Worm (Caenorhabditis elegans): ENCODE measurements around the gene C37C3.17.

The C37C3.17 gene

DNA sequence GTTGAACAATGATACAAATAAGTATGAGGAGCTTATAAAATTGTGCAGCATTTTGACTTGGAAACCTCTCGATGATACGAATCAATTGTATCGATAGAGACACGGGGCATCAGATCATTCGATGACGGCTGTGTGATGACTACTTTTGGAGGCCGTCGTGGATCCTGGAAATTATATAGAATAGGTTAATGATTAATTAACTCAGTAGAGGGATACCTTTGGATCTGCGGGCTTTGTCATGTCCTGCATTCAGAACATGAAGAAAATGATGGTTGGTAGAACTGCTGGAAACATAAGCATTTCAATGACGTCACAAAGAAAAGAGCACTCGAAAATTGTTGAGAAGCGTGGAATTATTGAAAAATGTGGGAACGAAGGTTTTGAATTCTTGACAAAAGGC, 47.1 kb downstream of the C37C3.17 start, which contains the start of gene ZK742.6 (continued):
- TF ChIP-seq pbrm-1 (GFP tag; IDR thresholded peaks at IDR 0.05) (0 out of 2 replicates have a peak, but pooled peaks have one; percentile 52), attf-6 (GFP tag; IDR thresholded peaks at IDR 0.05) (peak; percentile 41; the same call in 1 of the 2 replicates), mxl-1 (tag; optimal IDR thresholded peaks at IDR 0.05) (no peak), atf-7 (tag; optimal IDR thresholded peaks at IDR 0.05) (no peak), repo-1 (tag; optimal IDR thresholded peaks at IDR 0.05) (peak; percentile 22), nfyb-1 (GFP tag; IDR thresholded peaks at IDR 0.05) (no peak), chd-7 (tag; optimal IDR thresholded peaks at IDR 0.05) (no peak), ztf-18 (tag; optimal IDR thresholded peaks at IDR 0.05) (no peak), T07F8.4 (tag; optimal IDR thresholded peaks at IDR 0.05) (no peak), hmg-1.2 (GFP tag; IDR thresholded peaks at IDR 0.05) (no peak), mel-28 (tag; optimal IDR thresholded peaks at IDR 0.05; ENCODE audit: borderline replicate concordance) (no peak), ceh-40 (GFP tag; IDR thresholded peaks at IDR 0.05) (no peak), snpc-1.3 (tag; optimal IDR thresholded peaks at IDR 0.05; ENCODE audit: insufficient read depth) (no peak), B0336.3 (GFP tag; IDR thresholded peaks at IDR 0.05) (peak; percentile 57), mcd-1 (GFP tag; IDR thresholded peaks at IDR 0.05) (no peak), sptf-2 (GFP tag; optimal IDR thresholded peaks at IDR 0.05) (no peak), gei-17 (GFP tag; optimal IDR thresholded peaks at IDR 0.05) (no peak), dpl-1 (GFP tag; optimal IDR thresholded peaks at IDR 0.05) (no peak), ceh-79 (tag; optimal IDR thresholded peaks at IDR 0.05) (no peak), ztf-3 (GFP tag; optimal IDR thresholded peaks at IDR 0.05) (no peak), lir-1 (GFP tag; conservative IDR thresholded peaks at IDR 0.05) (no peak), aptf-3 (GFP tag; IDR thresholded peaks at IDR 0.05) (no peak), ztf-26 (tag; optimal IDR thresholded peaks at IDR 0.05) (no peak), rcor-1 (GFP tag; IDR thresholded peaks at IDR 0.05) (no peak), Y53G8AR.9 (GFP tag; conservative IDR thresholded peaks at IDR 0.05) (0 out of 2 replicates have a peak, but pooled peaks have one; percentile 50), nhr-179 (tag; optimal IDR thresholded peaks at IDR 0.05) (no peak), athp-1 (tag; optimal IDR thresholded peaks at IDR 0.05) (peak; percentile 8), him-1 (tag; optimal IDR thresholded peaks at IDR 0.05) (peak; percentile 71), egrh-3 (GFP tag; IDR thresholded peaks at IDR 0.05) (no peak), cebp-2 (GFP tag; IDR thresholded peaks at IDR 0.05) (no peak), lin-26 (GFP tag; IDR thresholded peaks at IDR 0.05) (no peak), ztf-22 (GFP tag; optimal IDR thresholded peaks at IDR 0.05) (no peak), B0261.1 (tag; optimal IDR thresholded peaks at IDR 0.05) (no peak), snpc-4 (GFP tag; optimal IDR thresholded peaks at IDR 0.05) (no peak), snpc-4 (tag; optimal IDR thresholded peaks at IDR 0.05) (no peak), fkh-3 (tag; optimal IDR thresholded peaks at IDR 0.05) (no peak), Y56A3A.18 (GFP tag; IDR thresholded peaks at IDR 0.05) (peak; percentile 59; the same call in 1 of the 2 replicates), attf-5 (GFP tag; optimal IDR thresholded peaks at IDR 0.05) (no peak), nhr-27 (tag; optimal IDR thresholded peaks at IDR 0.05) (no peak)

DNA sequence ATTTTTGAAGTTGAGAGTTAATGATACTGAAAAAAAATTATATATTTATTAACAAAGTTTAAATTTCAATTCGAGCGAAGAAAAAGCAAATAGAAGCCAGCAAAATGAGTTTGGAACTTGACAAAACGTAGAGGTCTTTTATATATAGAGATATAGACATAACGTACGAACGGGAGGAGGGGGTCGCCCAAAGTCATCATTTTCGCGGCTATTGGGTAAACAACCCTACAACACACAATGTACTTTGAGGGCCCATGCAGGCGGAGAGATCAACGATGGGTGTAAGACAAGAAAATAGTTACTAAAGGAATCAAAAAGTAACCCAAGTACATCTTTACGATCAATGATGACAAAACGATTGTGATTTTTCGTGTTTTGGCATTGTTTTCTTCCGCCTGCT, 49.9 kb downstream of the C37C3.17 start, which contains the start of gene ZK742.4:
Gene ZK742.4, minus strand, starts transcription at position 35 of the 400 bp plus-strand sequence.
- TF ChIP-seq K11D2.4 (GFP tag; IDR thresholded peaks at IDR 0.05) (no peak), ztf-28 (GFP tag; IDR thresholded peaks at IDR 0.05) (no peak), Y67H2A.10 (GFP tag; conservative IDR thresholded peaks at IDR 0.05) (no peak), egl-44 (GFP tag; IDR thresholded peaks at IDR 0.05) (no peak), Y79H2A.3 (GFP tag; conservative IDR thresholded peaks at IDR 0.05) (no peak), rec-8 (tag; optimal IDR thresholded peaks at IDR 0.05) (no peak), lin-26 (GFP tag; IDR thresholded peaks at IDR 0.05) (no peak), nhr-90 (tag; optimal IDR thresholded peaks at IDR 0.05) (no peak), dpff-1 (tag; optimal IDR thresholded peaks at IDR 0.05) (no peak), nhr-120 (GFP tag; IDR thresholded peaks at IDR 0.05) (no peak), F39B2.1 (GFP tag; IDR thresholded peaks at IDR 0.05) (no peak), madf-8 (GFP tag; conservative IDR thresholded peaks at IDR 0.05) (no peak), T07F8.4 (tag; optimal IDR thresholded peaks at IDR 0.05) (no peak), chd-7 (tag; optimal IDR thresholded peaks at IDR 0.05) (no peak), C06A6.2 (GFP tag; conservative IDR thresholded peaks at IDR 0.05) (no peak), lsl-1 (GFP tag; optimal IDR thresholded peaks at IDR 0.05) (no peak)

Data from whole organism, young adult.